Fruit fly (Drosophila melanogaster) ovary, adult (tissue): Measurements from ENCODE around the gene CG42371.

ENCODE experiments used
- CG17801 ChIP-seq: fragments of 200-800 bp; optimal IDR thresholded peaks from 2 replicates; lab custom pipeline; 2019; ENCODE audit warnings: missing biosample characterization, mild to moderate bottlenecking, missing genetic modification characterization, moderate library complexity; ENCODE audit not compliant: partially characterized antibody

Gene CG42371

DNA sequence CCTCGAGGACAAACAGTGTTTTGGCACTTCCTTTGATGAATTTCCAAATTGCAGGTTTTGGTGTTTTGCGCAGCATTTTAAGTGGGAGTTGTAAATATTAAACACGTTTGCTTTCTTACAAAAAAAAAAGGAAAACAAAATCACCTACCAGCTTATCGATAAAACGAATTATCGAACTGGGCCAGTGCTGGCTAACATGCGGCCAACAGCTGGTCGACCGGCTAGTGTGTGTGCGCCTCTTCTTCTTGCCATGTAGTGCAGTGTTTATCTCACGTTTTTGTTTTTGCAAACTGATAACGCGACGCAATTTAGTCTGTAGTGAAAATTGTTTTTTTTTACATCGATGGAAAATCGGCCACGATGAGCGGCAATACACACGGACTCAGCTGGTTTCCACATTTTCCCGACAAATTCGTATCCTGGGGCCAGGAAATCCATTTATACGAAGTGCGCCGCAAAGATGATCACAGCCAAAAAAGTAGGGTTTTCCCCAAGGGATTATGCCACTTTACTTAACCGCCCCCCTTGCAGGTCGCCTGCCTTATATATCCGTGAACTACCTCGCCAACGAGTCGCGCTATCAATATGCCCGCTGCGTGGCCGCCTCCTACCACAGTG is at the start of gene CG42371, which contains the start of the genes CG15386 and mio:
CG42371 (minus strand) TSS at position 180 of the 618 bp plus-strand sequence.
CG15386 (minus strand) TSS at position 180 of the 618 bp plus-strand sequence.
mio (plus strand) TSS at position 224 of the 618 bp plus-strand sequence.
- peak; percentile 60 for TF ChIP-seq CG17801 (GFP tag; lab: Kevin White, UChicago)

DNA sequence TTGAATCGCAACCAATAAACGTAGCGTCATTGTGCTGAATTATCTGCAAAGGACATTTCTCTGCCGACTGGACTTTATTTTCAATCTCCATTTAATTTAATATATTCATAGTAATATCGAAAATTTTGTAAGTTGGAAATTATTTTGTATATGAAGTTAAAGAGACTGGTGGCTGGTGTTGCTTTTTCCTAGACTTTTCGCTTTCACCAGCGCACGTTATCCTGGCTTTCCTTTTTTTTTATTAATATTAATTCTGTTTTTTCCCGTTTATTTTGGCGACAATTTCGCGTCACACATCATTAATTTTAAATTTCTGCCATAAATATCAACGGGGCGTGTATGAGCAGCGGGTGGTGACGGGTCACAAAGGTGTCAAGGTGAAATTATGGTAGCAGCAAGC is 48.2 kb upstream of the CG42371 start, which contains the start of gene CG34049:
CG34049 (minus strand) TSS at position 101 of the 400 bp plus-strand sequence.
- TF ChIP-seq CG17801 (GFP tag; lab: Kevin White, UChicago): no peak

DNA sequence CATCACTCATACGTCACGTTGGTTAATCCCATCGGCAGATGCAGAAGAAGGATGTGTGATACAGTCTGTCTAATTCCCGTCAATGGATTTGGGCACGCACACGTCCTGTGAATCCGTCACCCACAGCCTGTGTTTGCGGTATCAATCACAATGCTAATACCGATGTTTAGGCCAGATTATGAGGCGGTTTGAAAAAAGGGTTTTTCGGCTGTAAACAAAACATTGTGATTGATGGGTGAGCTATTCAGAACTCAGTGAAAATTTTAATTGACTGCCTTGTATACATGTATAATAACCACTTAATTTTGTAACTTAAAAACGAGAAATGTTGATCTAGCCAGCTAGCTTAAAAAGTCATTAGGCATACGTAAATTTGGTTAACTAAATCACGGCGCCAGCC is 46.1 kb upstream of the CG42371 start, which contains the start of gene CG4270:
CG4270 (plus strand) TSS at position 301 of the 400 bp plus-strand sequence.
- TF ChIP-seq CG17801 (GFP tag; lab: Kevin White, UChicago): no peak

DNA sequence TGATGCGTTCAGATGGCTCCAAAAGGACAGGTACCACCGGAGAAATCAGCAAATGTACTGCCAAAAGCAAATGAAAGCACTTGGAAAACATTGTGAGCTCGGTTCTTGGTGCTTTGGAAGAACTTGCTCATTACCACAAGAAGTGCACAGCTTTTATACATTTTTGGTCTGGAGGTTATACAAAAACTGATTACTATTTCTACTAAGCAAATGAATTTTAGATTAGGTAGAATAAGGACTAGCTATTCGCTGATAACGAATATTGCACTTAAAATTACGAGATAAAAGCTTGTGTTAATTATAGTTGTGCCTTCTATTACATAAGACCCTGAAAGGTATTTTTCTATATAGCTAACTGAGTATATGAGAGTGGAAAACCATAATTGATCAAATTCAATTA is 37.9 kb upstream of the CG42371 start, which contains the start of gene Send1:
Send1 (minus strand) TSS at position 101 of the 400 bp plus-strand sequence.
- no peak for TF ChIP-seq CG17801 (GFP tag; lab: Kevin White, UChicago)

DNA sequence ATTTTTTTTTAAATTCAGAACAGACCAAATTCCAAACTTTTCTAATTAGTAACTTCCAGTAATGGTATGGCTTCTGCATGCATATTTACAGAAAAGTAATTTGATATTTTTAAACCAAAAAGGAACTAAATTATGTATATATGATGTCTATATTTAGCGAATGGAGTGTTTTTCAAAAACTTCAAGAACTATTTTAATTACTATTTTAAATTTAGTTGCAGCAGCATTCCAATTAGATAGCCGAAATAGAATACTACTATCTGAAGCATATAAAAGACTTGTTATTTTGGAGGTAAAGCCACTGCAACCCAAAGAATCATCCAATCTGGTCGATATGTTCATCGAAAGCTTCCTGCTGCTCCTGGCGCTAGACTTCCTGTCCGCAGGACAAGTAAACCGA is 35.7 kb upstream of the CG42371 start, which contains the start of gene CG17234:
CG17234 (plus strand) TSS at position 301 of the 400 bp plus-strand sequence.
- TF ChIP-seq CG17801 (GFP tag; lab: Kevin White, UChicago): no peak

DNA sequence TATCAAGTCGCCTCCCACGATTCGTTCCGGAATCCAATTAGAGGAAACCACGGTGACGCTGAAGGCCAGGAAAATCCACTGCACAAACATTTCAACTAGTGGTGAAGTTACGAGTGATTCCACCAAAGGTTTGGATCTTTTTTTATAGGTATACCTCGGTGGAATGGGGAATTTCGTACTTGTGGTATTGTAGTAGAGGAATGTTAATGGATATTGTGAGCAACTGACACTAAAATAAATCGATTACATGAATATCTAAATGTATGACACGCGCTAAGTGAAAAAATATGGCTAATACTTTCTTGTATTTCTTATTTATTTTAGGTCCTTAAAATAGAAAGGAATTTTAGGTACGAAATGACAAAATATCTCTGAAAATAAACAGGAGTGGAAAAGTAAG is 35.2 kb upstream of the CG42371 start, which contains the start of gene CG17239:
CG17239 (minus strand) TSS at position 101 of the 400 bp plus-strand sequence.
- no peak for TF ChIP-seq CG17801 (GFP tag; lab: Kevin White, UChicago)

DNA sequence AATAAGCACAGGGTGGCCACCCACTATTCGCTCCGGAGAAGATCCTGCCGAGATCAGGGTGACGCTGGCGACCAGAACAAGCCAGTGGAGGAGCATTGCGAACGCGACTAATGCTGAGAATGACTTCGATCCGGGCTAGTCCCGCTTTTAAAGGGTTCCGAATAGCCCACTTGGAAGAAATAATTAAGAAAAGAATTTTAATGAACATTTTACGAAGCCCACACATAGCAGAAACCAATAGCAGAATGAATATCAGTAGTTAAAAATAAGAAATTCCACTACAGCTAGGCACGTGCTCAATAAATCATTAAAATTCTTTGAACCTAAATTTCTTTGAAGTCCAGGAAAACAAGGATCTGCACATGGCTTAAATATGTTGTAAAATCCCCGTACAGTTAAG is 34.1 kb upstream of the CG42371 start, which contains the start of gene Ser12:
Ser12 (minus strand) TSS at position 101 of the 400 bp plus-strand sequence.
- no peak for TF ChIP-seq CG17801 (GFP tag; lab: Kevin White, UChicago)

DNA sequence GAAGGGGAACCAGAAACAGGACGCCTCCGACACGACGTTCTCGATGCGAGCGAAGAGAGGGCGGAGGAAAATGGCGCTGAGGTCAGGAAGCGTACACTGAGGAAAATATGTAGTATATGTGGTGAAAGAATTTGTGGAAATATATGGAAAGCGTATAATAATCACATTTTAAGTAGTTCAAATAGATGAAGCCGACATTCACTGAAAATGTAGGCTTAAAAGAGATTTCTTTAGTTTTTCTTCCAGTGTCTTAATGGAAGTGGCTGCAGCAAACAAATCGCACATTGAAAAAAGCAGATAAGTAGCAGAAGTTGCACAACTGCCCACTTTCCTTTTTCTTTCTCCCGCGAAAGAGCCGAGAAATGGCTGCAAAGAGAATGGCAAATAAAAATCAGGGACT is 32.5 kb upstream of the CG42371 start:
- no peak for TF ChIP-seq CG17801 (GFP tag; lab: Kevin White, UChicago)

DNA sequence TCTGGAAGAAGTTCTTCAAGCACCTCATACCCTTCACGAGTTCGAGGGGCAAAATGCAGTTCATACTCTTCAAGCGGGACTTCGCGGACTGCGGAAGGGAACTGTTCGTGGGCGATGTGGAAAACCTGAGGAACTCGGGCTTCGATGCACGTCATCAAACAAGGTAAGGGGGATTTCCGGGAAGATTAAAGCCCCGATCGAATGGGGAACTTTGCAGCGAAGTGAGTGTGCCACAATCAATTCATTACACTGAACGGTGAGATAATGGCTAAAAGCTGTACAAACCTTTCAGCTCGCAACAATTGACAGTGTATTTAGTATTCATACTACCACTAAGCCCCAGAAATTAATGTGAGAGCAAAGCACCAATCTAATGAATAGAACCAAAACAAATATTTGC is 25.7 kb upstream of the CG42371 start:
- no peak for TF ChIP-seq CG17801 (GFP tag; lab: Kevin White, UChicago)

DNA sequence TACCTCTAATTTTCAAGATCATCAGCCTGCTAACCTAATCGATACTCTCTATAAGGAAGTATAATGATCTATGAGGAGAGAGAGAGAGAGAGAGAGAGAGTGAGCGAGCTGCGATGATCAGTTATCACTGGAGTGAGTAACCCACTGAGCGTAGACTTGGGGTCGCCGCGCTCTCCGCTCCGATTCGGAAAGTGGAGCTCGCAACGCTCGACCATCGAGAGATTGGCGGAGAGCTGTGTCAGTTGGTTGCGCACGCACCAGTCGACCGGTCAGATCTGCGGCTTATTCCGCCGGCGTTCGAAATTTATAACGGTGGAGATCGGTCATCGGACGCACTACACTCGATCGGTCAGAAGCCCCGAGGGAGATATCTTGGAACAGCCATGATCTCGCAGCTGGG is 25.1 kb upstream of the CG42371 start, which contains the start of gene CG4267:
CG4267 (plus strand) TSS at position 240 of the 400 bp plus-strand sequence.
- peak; percentile 15 for TF ChIP-seq CG17801 (GFP tag; lab: Kevin White, UChicago)

DNA sequence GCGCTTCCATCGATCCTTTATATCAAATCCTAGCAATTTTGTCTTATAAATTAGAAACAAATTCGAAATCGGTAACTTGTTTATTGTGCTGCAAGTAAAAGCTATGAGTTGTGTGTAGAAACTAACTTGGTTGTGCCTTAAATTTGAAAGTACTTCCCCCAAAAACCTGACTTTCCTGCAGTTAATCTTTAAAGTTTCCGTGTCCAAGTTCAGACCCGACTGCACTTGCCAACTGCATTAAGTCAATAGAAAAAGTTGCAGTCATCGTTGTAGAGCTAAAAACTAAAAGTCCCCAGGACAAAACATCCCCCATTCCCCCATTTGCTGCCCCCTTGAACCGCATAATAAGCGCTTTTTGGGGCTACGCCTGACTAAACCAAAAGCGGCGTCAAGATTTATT is 23.4 kb upstream of the CG42371 start, which contains the start of gene Tengl1:
Tengl1 (minus strand) TSS at position 101 of the 400 bp plus-strand sequence.
- TF ChIP-seq CG17801 (GFP tag; lab: Kevin White, UChicago): no peak

DNA sequence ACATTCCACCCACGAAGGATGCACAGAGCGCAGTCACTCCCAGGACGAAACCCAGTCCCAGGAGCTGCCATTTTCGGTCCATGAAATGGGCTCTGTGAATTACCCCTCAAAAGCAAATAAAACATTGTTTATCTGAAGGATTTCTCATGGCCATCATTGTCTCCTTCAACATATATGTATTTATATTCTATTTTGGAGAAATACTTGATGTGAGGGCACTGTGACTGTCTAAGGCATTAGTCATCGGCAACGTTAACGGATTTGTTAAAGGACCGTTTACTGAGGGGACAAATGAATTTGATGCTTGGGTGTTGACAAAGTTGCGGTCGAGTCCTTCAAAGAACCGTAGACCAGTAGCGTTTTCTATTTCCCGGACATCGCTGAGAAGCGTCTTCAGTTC is 22.2 kb upstream of the CG42371 start, which contains the start of gene Tengl2:
Tengl2 (minus strand) TSS at position 101 of the 400 bp plus-strand sequence.
- no peak for TF ChIP-seq CG17801 (GFP tag; lab: Kevin White, UChicago)

DNA sequence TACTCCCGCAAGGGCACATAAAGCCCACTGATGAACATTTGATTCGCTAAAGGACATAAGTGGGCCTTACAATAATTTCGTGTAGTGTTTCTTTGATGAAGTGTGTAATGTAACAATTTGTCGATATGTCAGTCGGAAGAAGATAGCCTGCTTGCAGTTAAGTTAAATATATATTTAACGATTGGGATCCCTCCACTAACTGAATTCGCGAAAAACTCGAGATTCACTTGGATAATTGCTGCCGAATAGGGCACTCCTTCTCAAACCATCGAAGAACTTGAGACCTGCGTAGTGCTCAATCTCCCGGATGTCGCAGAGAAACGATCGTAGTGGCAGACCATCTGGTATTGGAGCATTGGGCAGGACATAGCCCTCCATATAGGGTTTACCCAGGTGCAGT is 21.1 kb upstream of the CG42371 start, which contains the start of gene Tengl3:
Tengl3 (minus strand) TSS at position 101 of the 400 bp plus-strand sequence.
- TF ChIP-seq CG17801 (GFP tag; lab: Kevin White, UChicago): no peak

DNA sequence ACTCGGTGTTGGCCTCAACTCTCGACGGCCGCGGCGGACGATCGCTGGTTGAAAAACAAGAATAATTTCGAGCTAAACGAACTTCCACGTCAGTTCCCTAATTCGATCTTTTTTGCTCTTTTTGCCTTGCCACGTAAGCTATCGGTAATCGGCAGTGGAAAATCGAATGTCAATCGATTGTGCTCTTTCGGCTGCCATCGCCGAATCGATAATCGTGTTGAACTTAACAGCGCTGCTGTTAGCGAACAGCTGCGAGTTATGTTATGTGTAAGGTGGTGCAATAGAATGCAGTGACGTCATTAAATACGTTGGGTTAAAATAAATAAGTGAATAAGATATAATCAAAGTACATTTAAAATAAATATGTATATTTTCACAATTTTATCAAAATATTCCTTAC is 19.7 kb upstream of the CG42371 start, which contains the start of gene Sec24CD:
Sec24CD (minus strand) TSS at position 123 of the 400 bp plus-strand sequence.
- peak; percentile 77 for TF ChIP-seq CG17801 (GFP tag; lab: Kevin White, UChicago)

DNA sequence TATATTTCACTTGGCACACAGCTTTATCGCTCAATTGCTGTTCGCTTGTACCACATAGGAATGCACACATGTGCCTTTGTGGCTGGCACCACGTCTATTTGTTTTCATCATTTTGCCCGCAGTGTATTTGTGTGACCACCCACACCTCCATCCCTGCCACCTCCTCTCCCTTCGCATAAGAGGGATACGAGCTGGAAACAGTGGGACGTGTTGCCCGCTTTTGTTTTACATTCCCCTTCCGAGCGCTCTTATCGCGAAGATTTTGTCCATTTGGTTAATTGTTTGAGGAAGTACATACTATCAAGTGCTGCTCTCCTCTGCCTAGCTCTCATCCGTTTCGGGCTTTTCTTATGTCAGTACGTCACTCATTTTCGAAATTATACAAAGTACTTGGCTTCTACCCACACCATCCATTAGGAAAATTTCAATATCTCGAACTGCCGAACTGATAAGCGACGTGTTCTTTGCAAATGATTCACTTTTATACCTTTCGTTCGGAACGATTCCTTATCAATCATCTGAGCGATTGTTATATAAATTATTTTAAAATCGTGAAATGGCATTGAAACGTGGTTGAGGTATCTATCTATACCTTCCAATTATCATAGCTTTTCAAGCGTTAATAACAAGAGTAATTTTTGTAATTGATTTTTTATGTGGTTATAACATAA is 11.3 kb upstream of the CG42371 start:
- no peak for TF ChIP-seq CG17801 (GFP tag; lab: Kevin White, UChicago)
